Worm (Caenorhabditis elegans): ENCODE results near the gene bckd-1A.

- TF ChIP-seq lsy-12 (tag; optimal IDR thresholded peaks at IDR 0.05), result no peak
- no peak for TF ChIP-seq unc-62 (GFP tag; optimal IDR thresholded peaks at IDR 0.05)
- no peak for TF ChIP-seq pha-4 (tag; optimal IDR thresholded peaks at IDR 0.05)
- no peak for TF ChIP-seq fkh-10 (GFP tag; optimal IDR thresholded peaks at IDR 0.05)
- TF ChIP-seq aly-2 (tag; optimal IDR thresholded peaks at IDR 0.05), result no peak
- TF ChIP-seq R02D3.7 (tag; optimal IDR thresholded peaks at IDR 0.05), result no peak
Measured at ce11 chrIII:12972398-12972797, at the start of gene bckd-1A.
